Fruit fly (Drosophila melanogaster): ENCODE results near the gene CG8461.
A peak's percentile ranks its signal among the peaks of the same experiment; 100 is the strongest.

Gene CG8461

DNA sequence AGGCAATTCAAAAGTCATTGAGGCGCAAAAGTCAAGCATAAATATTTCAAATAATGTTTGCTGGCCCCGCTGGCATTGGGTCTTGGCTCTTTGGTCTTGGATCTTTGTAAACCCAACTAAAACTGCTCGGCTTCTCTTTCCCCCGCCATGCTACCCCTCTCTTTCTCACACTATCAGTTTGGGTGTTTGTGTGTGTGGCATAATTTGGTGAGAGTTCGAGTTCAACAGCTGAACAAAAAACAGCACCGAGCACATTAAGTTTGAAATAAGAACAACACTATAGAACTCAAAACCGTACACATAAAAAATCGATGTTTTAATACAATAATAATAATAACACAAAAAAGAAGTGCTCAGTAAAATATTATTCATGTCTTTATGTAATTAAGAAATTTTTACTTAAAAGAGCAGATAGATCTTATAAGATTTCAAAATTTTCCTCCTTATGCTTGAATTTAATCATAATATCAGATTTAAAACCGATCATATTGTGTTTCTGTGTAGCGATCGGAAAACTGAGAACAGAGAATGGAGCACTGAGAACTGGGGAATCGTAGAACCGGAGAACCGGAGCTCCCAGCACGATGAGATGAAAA lies 34.9 kb downstream of the CG8461 start (continued):
- TF ChIP-seq CG17829 (tag; optimal IDR thresholded peaks at IDR 0.05) (peak; percentile 93), H2.0 (GFP tag; IDR thresholded peaks at IDR 0.05) (peak; percentile 51), vnd (GFP tag; IDR thresholded peaks at IDR 0.05; ENCODE audit: partially characterized antibody) (no peak), Oli (tag; optimal IDR thresholded peaks at IDR 0.05) (peak; percentile 81), sc (optimal IDR thresholded peaks at IDR 0.05) (no peak), sc (GFP tag; optimal IDR thresholded peaks at IDR 0.05) (peak; percentile 56), CG3407 (GFP tag; optimal IDR thresholded peaks at IDR 0.05) (peak; percentile 60), CG13123 (GFP tag; optimal IDR thresholded peaks at IDR 0.05) (peak; percentile 20), run (tag; optimal IDR thresholded peaks at IDR 0.05) (peak; percentile 60), CG2889 (GFP tag; IDR thresholded peaks at IDR 0.05) (peak; percentile 45; the same call in 2 of the 3 replicates), CG12299 (tag; optimal IDR thresholded peaks at IDR 0.05) (peak; percentile 72), en (GFP tag; optimal IDR thresholded peaks at IDR 0.05) (no peak), bbx (GFP tag; IDR thresholded peaks at IDR 0.05; ENCODE audit: partially characterized antibody) (no peak), CG7786 (GFP tag; optimal IDR thresholded peaks at IDR 0.05) (no peak), btn (GFP tag; optimal IDR thresholded peaks at IDR 0.05) (no peak), CG10274 (GFP tag; optimal IDR thresholded peaks at IDR 0.05) (peak; percentile 14), zen (tag; optimal IDR thresholded peaks at IDR 0.05) (peak; percentile 48), seq (GFP tag; IDR thresholded peaks at IDR 0.05) (0 out of 2 replicates have a peak, but pooled peaks have one; percentile 37), Bgb (GFP tag; IDR thresholded peaks at IDR 0.05; ENCODE audit: partially characterized antibody) (no peak), E2f2 (GFP tag; IDR thresholded peaks at IDR 0.05) (peak; percentile 61; the same call in 1 of the 2 replicates), ac (GFP tag; optimal IDR thresholded peaks at IDR 0.05) (no peak), CG11695 (GFP tag; IDR thresholded peaks at IDR 0.05) (peak; percentile 80), CG18476 (GFP tag; optimal IDR thresholded peaks at IDR 0.05) (peak; percentile 58), CG11696 (GFP tag; IDR thresholded peaks at IDR 0.05) (peak; percentile 65), CG30403 (GFP tag; optimal IDR thresholded peaks at IDR 0.05) (peak; percentile 85), sim (GFP tag; IDR thresholded peaks at IDR 0.05) (peak; percentile 62; the same call in 1 of the 2 replicates), kni (GFP tag; optimal IDR thresholded peaks at IDR 0.05) (peak; percentile 44), CG10654 (GFP tag; optimal IDR thresholded peaks at IDR 0.05) (peak; percentile 69), slou (GFP tag; optimal IDR thresholded peaks at IDR 0.05) (no peak), chif (GFP tag; optimal IDR thresholded peaks at IDR 0.05) (peak; percentile 64 to 67), Lpt (GFP tag; optimal IDR thresholded peaks at IDR 0.05) (no peak), Blimp-1 (GFP tag; optimal IDR thresholded peaks at IDR 0.05) (peak; percentile 88), CG10147 (GFP tag; optimal IDR thresholded peaks at IDR 0.05) (peak; percentile 77), Chrac-16 (GFP tag; optimal IDR thresholded peaks at IDR 0.05) (peak; percentile 71), CG7357 (GFP tag; IDR thresholded peaks at IDR 0.05) (peak; percentile 71; the same call in 1 of the 3 replicates), CG2199 (GFP tag; IDR thresholded peaks at IDR 0.05) (peak; percentile 42; the same call in 1 of the 3 replicates), Dll (GFP tag; IDR thresholded peaks at IDR 0.05; ENCODE audit: partially characterized antibody) (no peak), C15 (GFP tag; IDR thresholded peaks at IDR 0.05) (0 out of 3 replicates have a peak, but pooled peaks have one; percentile 37), tgo (GFP tag; IDR thresholded peaks at IDR 0.05) (peak; percentile 86), otp (GFP tag; IDR thresholded peaks at IDR 0.05) (no peak), Bdp1 (GFP tag; optimal IDR thresholded peaks at IDR 0.05) (no peak), cwo (GFP tag; optimal IDR thresholded peaks at IDR 0.05) (peak; percentile 78), Side (GFP tag; optimal IDR thresholded peaks at IDR 0.05) (peak; percentile 37), Adf1 (GFP tag; IDR thresholded peaks at IDR 0.05) (peak; percentile 72), CG8290 (GFP tag; optimal IDR thresholded peaks at IDR 0.05) (peak; percentile 76), CG8290 (tag; optimal IDR thresholded peaks at IDR 0.05) (peak in 1 of 2 experiments; percentile 21), Usf (GFP tag; optimal IDR thresholded peaks at IDR 0.05) (no peak), dan (GFP tag; IDR thresholded peaks at IDR 0.05) (no peak), jing (GFP tag; optimal IDR thresholded peaks at IDR 0.05) (no peak), bab2 (GFP tag; optimal IDR thresholded peaks at IDR 0.05) (no peak), cas (GFP tag; IDR thresholded peaks at IDR 0.05) (no peak)
